Worm (Caenorhabditis elegans) whole organism, early embryonic: ENCODE measurements around the gene C49A9.3.

ENCODE experiments used
- B0310.2 ChIP-seq: sonication (generic microtip); optimal IDR thresholded peaks from 2 replicates; lab custom pipeline; 2016; ENCODE audit warnings: mild to moderate bottlenecking, missing genetic modification characterization, missing compliant biosample characterization
- F13C5.2 ChIP-seq: sonication (generic microtip); optimal IDR thresholded peaks from 2 replicates; lab custom pipeline; 2017; ENCODE audit warnings: mild to moderate bottlenecking, missing genetic modification characterization, inconsistent platforms, missing compliant biosample characterization
- aly-1 ChIP-seq: sonication (generic microtip); optimal IDR thresholded peaks from 2 replicates; lab custom pipeline; 2016; ENCODE audit warnings: missing genetic modification characterization, missing compliant biosample characterization
- ama-1 ChIP-seq: fragments of 150-350 bp; optimal IDR thresholded peaks from 2 replicates; lab custom pipeline; 2014
- ceh-13 ChIP-seq: fragments of 200-800 bp; sonication (Bioruptor generic); optimal IDR thresholded peaks from 2 replicates; lab custom pipeline; 2018; ENCODE audit warnings: mild to moderate bottlenecking, missing genetic modification characterization, missing compliant biosample characterization
- ceh-36 ChIP-seq: sonication (generic microtip); optimal IDR thresholded peaks from 2 replicates; lab custom pipeline; 2016; ENCODE audit warnings: missing genetic modification characterization, inconsistent platforms, missing compliant biosample characterization
- ets-7 ChIP-seq: sonication (generic microtip); optimal IDR thresholded peaks from 2 replicates; lab custom pipeline; 2016; ENCODE audit warnings: missing genotype, missing genetic modification characterization, missing compliant biosample characterization
- flt-1 ChIP-seq: fragments of 200-800 bp; sonication (Bioruptor generic); IDR thresholded peaks from 2 replicates; pipeline ENCODE4 v1.3.6; 2022; ENCODE audit warnings: missing genetic modification characterization, missing compliant biosample characterization
- hmbx-1 ChIP-seq: sonication (generic microtip); optimal IDR thresholded peaks from 2 replicates; lab custom pipeline; 2016; ENCODE audit warnings: mild to moderate bottlenecking, missing genetic modification characterization, missing compliant biosample characterization
- hmg-4 ChIP-seq: fragments of 200-800 bp; sonication (Bioruptor generic); optimal IDR thresholded peaks from 2 replicates; lab custom pipeline; 2018; ENCODE audit warnings: mild to moderate bottlenecking, missing genetic modification characterization, missing compliant biosample characterization
- hnd-1 ChIP-seq: sonication (generic microtip); optimal IDR thresholded peaks from 2 replicates; lab custom pipeline; 2016; ENCODE audit warnings: missing genetic modification characterization, missing compliant biosample characterization
- pes-1 ChIP-seq: fragments of 200-800 bp; sonication (Bioruptor generic); IDR thresholded peaks from 2 replicates; pipeline ENCODE4 v1.3.6; 2022; ENCODE audit warnings: missing genetic modification reagents, missing genetic modification characterization, missing compliant biosample characterization
- scrt-1 ChIP-seq: fragments of 200-800 bp; sonication (Bioruptor generic); IDR thresholded peaks from 2 replicates; pipeline ENCODE4 v1.3.6; 2022; ENCODE audit warnings: missing genetic modification characterization, missing compliant biosample characterization
- sea-1 ChIP-seq: fragments of 200-800 bp; sonication (Bioruptor generic); conservative IDR thresholded peaks from 2 replicates; pipeline ENCODE4 v1.3.6; 2022; ENCODE audit warnings: missing genetic modification characterization, missing compliant biosample characterization
- tbx-11 ChIP-seq: fragments of 200-800 bp; sonication (Bioruptor generic); IDR thresholded peaks from 2 replicates; pipeline ENCODE4 v1.3.6; 2022; ENCODE audit warnings: missing genetic modification characterization, missing compliant biosample characterization
- tbx-37 ChIP-seq: fragments of 200-800 bp; sonication (Bioruptor generic); conservative IDR thresholded peaks from 2 replicates; pipeline ENCODE4 v1.3.6; 2022; ENCODE audit warnings: missing genetic modification reagents, missing genetic modification characterization, missing compliant biosample characterization
- tra-4 ChIP-seq: sonication (generic microtip); optimal IDR thresholded peaks from 2 replicates; lab custom pipeline; 2017; ENCODE audit warnings: missing genetic modification characterization, missing compliant biosample characterization

The C49A9.3 gene

DNA sequence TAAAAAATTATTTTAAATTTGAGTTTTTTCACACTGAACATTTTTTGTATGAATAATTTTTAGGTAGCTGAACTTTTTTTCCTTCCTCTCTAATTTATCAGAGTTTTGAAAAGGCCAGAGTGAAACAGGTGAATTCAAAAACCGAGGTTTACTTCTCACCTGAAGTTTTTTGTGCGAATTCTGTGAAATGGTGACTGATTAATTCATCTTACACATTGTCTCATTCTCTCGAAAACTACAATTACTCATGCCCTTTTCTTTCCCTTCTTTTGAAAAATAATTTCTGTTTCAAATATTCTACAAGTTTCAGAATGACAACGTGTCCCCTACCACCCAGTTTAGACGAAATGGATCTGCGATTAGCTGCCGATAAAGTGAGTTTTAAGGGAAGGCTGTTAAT is 20.1 kb upstream of the C49A9.3 start, which contains the start of gene tkr-2:
tkr-2 (plus strand) TSS at position 301 of the 400 bp plus-strand sequence.
- TF ChIP-seq tbx-11 (GFP tag; lab: Robert Waterston, UW) (no peak), pes-1 (GFP tag; lab: Robert Waterston, UW) (no peak), ceh-13 (no peak), F13C5.2 (tag; lab: Kevin White, UChicago) (no peak), hnd-1 (tag; lab: Kevin White, UChicago) (no peak)

DNA sequence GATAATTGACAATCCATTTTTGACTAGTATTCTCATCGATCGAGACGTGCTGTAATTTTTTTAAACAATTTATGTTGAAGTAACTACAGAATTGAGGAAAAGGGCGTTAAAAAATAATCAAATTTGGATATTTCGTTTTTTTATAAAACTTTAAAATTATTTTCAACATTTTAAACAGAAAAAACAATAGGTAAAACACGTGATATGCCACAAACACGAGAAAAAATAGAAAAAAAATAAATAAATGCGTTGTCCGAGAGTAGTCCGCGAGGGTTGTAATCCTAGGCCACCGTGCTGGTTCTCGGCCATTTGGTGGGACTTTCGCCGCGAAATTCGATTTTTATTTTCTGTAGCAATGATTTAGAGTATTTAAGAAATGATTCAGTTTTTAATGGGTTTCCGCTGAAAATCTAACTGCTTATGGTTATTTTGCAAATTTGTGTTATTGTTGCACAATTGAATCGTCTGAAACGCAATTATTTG is 15.6 kb upstream of the C49A9.3 start, which contains the start of gene C49A9.10:
C49A9.10 (minus strand) TSS at position 51 of the 483 bp plus-strand sequence.
- no peak for TF ChIP-seq aly-1 (tag; lab: Kevin White, UChicago)
- TF ChIP-seq hmg-4 (GFP tag; lab: Kevin White, UChicago): no peak
- TF ChIP-seq ceh-13: no peak
- peak; percentile 35 for TF ChIP-seq F13C5.2 (tag; lab: Kevin White, UChicago)
- TF ChIP-seq hmbx-1 (tag; lab: Kevin White, UChicago): no peak
- peak; percentile 74; the same call in 1 of the 2 replicates for TF ChIP-seq pes-1 (GFP tag; lab: Robert Waterston, UW)
- no peak for TF ChIP-seq ama-1 (lab: Kevin White, UChicago)
- no peak for TF ChIP-seq tra-4 (tag; lab: Kevin White, UChicago)
- peak; percentile 90 for TF ChIP-seq tbx-37 (GFP tag; lab: Robert Waterston, UW)
- TF ChIP-seq tbx-11 (GFP tag; lab: Robert Waterston, UW): no peak
- TF ChIP-seq scrt-1 (GFP tag; lab: Robert Waterston, UW): 0 out of 2 replicates have a peak, but pooled peaks have one; percentile 23
- TF ChIP-seq B0310.2 (tag; lab: Kevin White, UChicago): no peak
- no peak for TF ChIP-seq ceh-36 (tag; lab: Kevin White, UChicago)
- TF ChIP-seq ets-7 (tag; lab: Kevin White, UChicago): no peak
- TF ChIP-seq sea-1 (GFP tag; lab: Robert Waterston, UW): no peak
- TF ChIP-seq hnd-1 (tag; lab: Kevin White, UChicago): no peak
- TF ChIP-seq flt-1 (GFP tag; lab: Robert Waterston, UW): peak; percentile 10; the same call in 1 of the 2 replicates

DNA sequence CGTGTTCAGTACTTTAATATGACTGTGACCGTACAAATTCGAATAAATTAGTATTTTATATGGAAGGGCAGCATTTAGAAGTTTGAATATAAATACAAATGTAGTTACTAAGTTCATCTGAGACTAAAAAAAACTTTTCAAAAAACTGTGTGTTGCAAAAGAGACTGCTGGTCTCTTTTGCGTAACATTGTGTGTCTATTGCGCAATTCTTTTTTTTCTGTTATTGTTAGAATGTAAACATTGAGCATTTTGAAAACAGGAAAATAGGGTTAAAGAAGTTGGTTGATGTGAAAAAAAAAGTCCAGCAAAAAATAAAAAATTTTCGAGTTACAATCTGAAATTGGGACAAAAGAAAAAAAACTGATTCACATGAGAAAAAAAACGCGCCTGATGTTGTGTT is 12.6 kb upstream of the C49A9.3 start:
- TF ChIP-seq aly-1 (tag; lab: Kevin White, UChicago) (no peak), hmbx-1 (tag; lab: Kevin White, UChicago) (no peak), flt-1 (GFP tag; lab: Robert Waterston, UW) (no peak), hnd-1 (tag; lab: Kevin White, UChicago) (no peak), tbx-11 (GFP tag; lab: Robert Waterston, UW) (no peak), tbx-37 (GFP tag; lab: Robert Waterston, UW) (no peak), hmg-4 (GFP tag; lab: Kevin White, UChicago) (no peak), scrt-1 (GFP tag; lab: Robert Waterston, UW) (no peak), pes-1 (GFP tag; lab: Robert Waterston, UW) (no peak), ets-7 (tag; lab: Kevin White, UChicago) (no peak)

DNA sequence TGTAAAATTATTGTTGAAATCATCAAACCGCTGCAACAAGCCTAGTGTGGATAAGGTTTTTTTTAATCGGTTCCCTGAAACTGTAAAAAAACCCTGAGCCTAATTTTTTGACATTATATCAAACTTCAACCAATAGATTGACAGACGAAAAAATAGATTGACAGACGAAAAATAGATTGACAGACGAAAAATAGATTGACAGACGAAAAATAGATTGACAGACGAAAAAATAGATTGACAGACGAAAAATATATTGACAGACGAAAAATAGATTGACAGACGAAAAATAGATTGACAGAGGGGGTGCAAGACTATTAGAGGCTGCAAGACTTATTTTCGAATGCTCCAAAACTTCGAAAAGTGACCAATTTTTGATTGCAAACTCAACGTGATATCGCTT is 11.9 kb upstream of the C49A9.3 start:
- peak; percentile 44; the same call in 1 of the 2 replicates for TF ChIP-seq tbx-37 (GFP tag; lab: Robert Waterston, UW)
- TF ChIP-seq flt-1 (GFP tag; lab: Robert Waterston, UW): peak; percentile 62

DNA sequence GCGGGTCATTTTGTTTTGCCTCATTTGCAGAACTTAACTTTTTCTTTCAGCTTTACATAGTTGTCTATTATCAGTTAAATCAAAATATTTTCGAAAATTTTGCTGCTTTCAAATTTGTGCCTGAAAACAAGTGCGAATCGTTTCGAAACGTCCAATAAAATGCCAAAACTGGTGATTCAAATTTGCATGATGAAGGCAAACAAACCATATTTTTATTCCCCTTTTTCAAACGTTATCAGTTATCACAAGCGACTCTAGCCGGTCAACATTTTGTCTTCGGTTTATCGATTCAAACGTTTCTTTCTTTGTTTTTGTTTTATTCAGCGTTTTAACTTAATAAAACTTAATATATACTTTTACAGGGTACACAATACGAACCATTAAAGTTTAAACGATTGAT is 11.3 kb upstream of the C49A9.3 start, which contains the start of the genes ugt-24 and C49A9.6:
ugt-24 (minus strand) TSS at position 147 of the 400 bp plus-strand sequence.
C49A9.6 (plus strand) TSS at position 363 of the 400 bp plus-strand sequence.
- TF ChIP-seq hmbx-1 (tag; lab: Kevin White, UChicago) (no peak), ceh-13 (no peak), tbx-11 (GFP tag; lab: Robert Waterston, UW) (no peak), pes-1 (GFP tag; lab: Robert Waterston, UW) (no peak), aly-1 (tag; lab: Kevin White, UChicago) (no peak), ceh-36 (tag; lab: Kevin White, UChicago) (no peak)

DNA sequence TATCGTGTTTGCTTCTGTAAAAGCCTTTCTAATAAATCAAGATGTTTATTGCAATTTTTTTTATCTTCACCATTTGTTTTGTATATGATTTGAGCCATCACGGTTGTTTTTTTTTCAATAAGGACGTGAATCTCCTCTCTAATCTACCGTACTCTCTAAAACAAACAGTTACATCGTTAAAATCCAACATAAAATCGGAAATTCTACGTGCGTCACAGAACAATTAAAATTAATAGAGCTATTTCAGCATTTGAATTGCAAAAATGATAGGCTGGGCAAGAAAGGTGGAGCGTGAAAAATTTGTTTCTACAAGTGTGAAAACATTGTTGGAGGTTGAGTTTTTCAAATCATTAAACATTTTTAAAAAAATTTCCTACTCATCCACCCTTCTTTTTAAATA is 8.5 kb upstream of the C49A9.3 start, which contains the start of gene C49A9.5:
C49A9.5 (plus strand) TSS at position 271 of the 400 bp plus-strand sequence.
- TF ChIP-seq pes-1 (GFP tag; lab: Robert Waterston, UW) (no peak), scrt-1 (GFP tag; lab: Robert Waterston, UW) (no peak), hmg-4 (GFP tag; lab: Kevin White, UChicago) (no peak), tbx-11 (GFP tag; lab: Robert Waterston, UW) (no peak), hnd-1 (tag; lab: Kevin White, UChicago) (no peak), aly-1 (tag; lab: Kevin White, UChicago) (no peak), tbx-37 (GFP tag; lab: Robert Waterston, UW) (no peak), ceh-36 (tag; lab: Kevin White, UChicago) (no peak), B0310.2 (tag; lab: Kevin White, UChicago) (no peak)

DNA sequence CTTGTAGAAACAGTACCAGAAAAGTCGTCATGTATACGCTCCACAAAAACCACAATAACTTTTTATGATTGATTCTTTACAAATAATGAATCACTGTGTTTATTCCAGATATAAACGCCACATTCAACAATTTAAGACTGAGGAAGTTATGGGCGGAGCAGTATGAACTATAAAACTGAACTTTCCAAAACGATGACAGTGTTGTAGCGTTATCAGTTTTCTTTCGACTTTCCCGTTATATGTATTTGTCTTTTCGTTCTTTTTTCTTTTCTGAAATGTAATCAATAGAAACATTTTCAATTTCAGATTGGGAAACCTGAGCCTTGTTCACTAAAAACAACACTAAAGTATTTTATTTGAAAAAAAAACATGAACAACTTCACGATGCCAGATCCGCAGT is 4.8 kb upstream of the C49A9.3 start, which contains the start of gene C49A9.9:
C49A9.9 (plus strand) TSS at position 307 of the 400 bp plus-strand sequence.
- TF ChIP-seq ceh-36 (tag; lab: Kevin White, UChicago): no peak
- TF ChIP-seq B0310.2 (tag; lab: Kevin White, UChicago): no peak

DNA sequence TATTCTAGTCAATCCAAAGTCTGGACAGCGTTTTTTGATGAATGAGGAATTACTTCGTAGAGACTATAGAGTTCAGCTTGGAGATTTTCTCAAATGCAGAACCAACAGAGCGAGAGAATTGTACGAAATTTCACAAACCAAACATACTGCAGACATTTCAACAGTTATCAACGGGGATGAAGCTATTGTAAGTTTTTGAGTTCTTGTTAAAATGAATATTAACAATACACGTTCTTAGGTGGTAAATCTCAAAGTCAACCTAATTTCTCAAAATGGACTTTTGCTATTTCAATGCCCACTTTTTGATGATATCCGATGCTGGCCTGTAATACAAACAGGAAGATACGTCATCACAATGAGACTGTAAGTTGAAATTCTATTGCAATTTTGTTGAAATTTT is 4.4 kb upstream of the C49A9.3 start:
- TF ChIP-seq ceh-36 (tag; lab: Kevin White, UChicago) (no peak), sea-1 (GFP tag; lab: Robert Waterston, UW) (no peak), hnd-1 (tag; lab: Kevin White, UChicago) (no peak), hmbx-1 (tag; lab: Kevin White, UChicago) (no peak), tbx-37 (GFP tag; lab: Robert Waterston, UW) (no peak), tbx-11 (GFP tag; lab: Robert Waterston, UW) (no peak), ets-7 (tag; lab: Kevin White, UChicago) (no peak), F13C5.2 (tag; lab: Kevin White, UChicago) (no peak), ceh-13 (no peak), flt-1 (GFP tag; lab: Robert Waterston, UW) (no peak), aly-1 (tag; lab: Kevin White, UChicago) (no peak)
